Worm (Caenorhabditis elegans) whole organism, young adult: ENCODE results near the gene pkg-2.
A peak's percentile ranks its signal among the peaks of the same experiment; 100 is the strongest.

Source experiments
- B0035.1 ChIP-seq: sonication (generic microtip); optimal IDR thresholded peaks from 2 replicates; lab custom pipeline; 2016; ENCODE audit warnings: missing genetic modification characterization, mild to moderate bottlenecking, missing compliant biosample characterization, missing genotype, missing genetic modification reagents
- C17E4.6 ChIP-seq: fragments of 200-800 bp; sonication (Bioruptor generic); IDR thresholded peaks from 2 replicates; pipeline ENCODE4 v1.3.6; 2022; ENCODE audit warnings: missing genetic modification reagents, missing genetic modification characterization, missing compliant biosample characterization
- F33H1.4 ChIP-seq: fragments of 200-800 bp; sonication (Bioruptor generic); IDR thresholded peaks from 2 replicates; pipeline ENCODE4 v1.3.6; 2022; ENCODE audit warnings: missing genetic modification reagents, missing genetic modification characterization, missing compliant biosample characterization
- F39B2.1 ChIP-seq: fragments of 200-800 bp; sonication (Bioruptor generic); IDR thresholded peaks from 2 replicates; pipeline ENCODE4 v1.3.6; 2022; ENCODE audit warnings: missing genetic modification reagents, missing genetic modification characterization, missing compliant biosample characterization
- F49E8.2 ChIP-seq: sonication (generic microtip); optimal IDR thresholded peaks from 3 replicates; lab custom pipeline; 2017; ENCODE audit warnings: missing genetic modification characterization, mild to moderate bottlenecking, missing compliant biosample characterization, antibody characterized with exemption, moderate library complexity; ENCODE audit not compliant: insufficient read depth
- F57A8.1 ChIP-seq: fragments of 200-800 bp; sonication (Bioruptor generic); optimal IDR thresholded peaks from 2 replicates; lab custom pipeline; 2018; ENCODE audit warnings: mild to moderate bottlenecking, missing genetic modification characterization, moderate library complexity, missing compliant biosample characterization
- T26A5.8 ChIP-seq: sonication (generic microtip); optimal IDR thresholded peaks from 2 replicates; lab custom pipeline; 2016; ENCODE audit warnings: missing genetic modification characterization, missing compliant biosample characterization
- Y53G8AR.9 ChIP-seq: fragments of 200-800 bp; sonication (Bioruptor generic); conservative IDR thresholded peaks from 2 replicates; pipeline ENCODE4 v1.3.6; 2022; ENCODE audit warnings: missing genetic modification reagents, missing genetic modification characterization, missing compliant biosample characterization
- Y56A3A.18 ChIP-seq: fragments of 200-800 bp; sonication (Bioruptor generic); IDR thresholded peaks from 2 replicates; pipeline ENCODE4 v1.3.6; 2022; ENCODE audit warnings: missing genetic modification reagents, missing genetic modification characterization, missing compliant biosample characterization
- Y79H2A.3 ChIP-seq: fragments of 200-800 bp; sonication (Bioruptor generic); conservative IDR thresholded peaks from 2 replicates; pipeline ENCODE4 v1.3.6; 2022; ENCODE audit warnings: missing genetic modification reagents, missing genetic modification characterization, missing compliant biosample characterization
- aptf-2 ChIP-seq: fragments of 200-800 bp; sonication (Bioruptor generic); conservative IDR thresholded peaks from 2 replicates; pipeline ENCODE4 v1.3.6; 2022; ENCODE audit warnings: missing genetic modification reagents, missing genetic modification characterization, missing compliant biosample characterization
- attf-6 ChIP-seq: fragments of 200-800 bp; sonication (Bioruptor generic); IDR thresholded peaks from 2 replicates; pipeline ENCODE4 v1.3.6; 2022; ENCODE audit warnings: missing genetic modification reagents, missing genetic modification characterization, missing compliant biosample characterization
- bed-1 ChIP-seq: fragments of 200-800 bp; sonication (Bioruptor generic); IDR thresholded peaks from 2 replicates; pipeline ENCODE4 v1.3.6; 2022; ENCODE audit warnings: missing genetic modification reagents, missing genetic modification characterization, missing compliant biosample characterization
- ceh-100 ChIP-seq: fragments of 200-800 bp; sonication (Bioruptor generic); IDR thresholded peaks from 2 replicates; pipeline ENCODE4 v1.3.6; 2022; ENCODE audit warnings: missing genetic modification reagents, missing genetic modification characterization, missing compliant biosample characterization
- ceh-40 ChIP-seq: fragments of 200-800 bp; sonication (Bioruptor generic); IDR thresholded peaks from 2 replicates; pipeline ENCODE4 v1.3.6; 2022; ENCODE audit warnings: missing genetic modification characterization, missing compliant biosample characterization
- dpff-1 ChIP-seq: sonication (generic microtip); optimal IDR thresholded peaks from 2 replicates; lab custom pipeline; 2017; ENCODE audit warnings: mild to moderate bottlenecking, missing genetic modification characterization, missing compliant biosample characterization
- ets-4 ChIP-seq: fragments of 200-800 bp; sonication (Bioruptor generic); optimal IDR thresholded peaks from 2 replicates; lab custom pipeline; 2018; ENCODE audit warnings: mild to moderate bottlenecking, missing genetic modification characterization, missing compliant biosample characterization
- hmg-20 ChIP-seq: fragments of 200-800 bp; sonication (Bioruptor generic); IDR thresholded peaks from 2 replicates; pipeline ENCODE4 v1.3.6; 2022; ENCODE audit warnings: missing genetic modification reagents, missing genetic modification characterization, missing compliant biosample characterization
- hsf-1 ChIP-seq: fragments of 200-800 bp; sonication (Bioruptor generic); IDR thresholded peaks from 2 replicates; pipeline ENCODE4 v1.3.6; 2022; ENCODE audit warnings: missing genetic modification reagents, missing genetic modification characterization, missing compliant biosample characterization
- lag-1 ChIP-seq: fragments of 200-800 bp; sonication (Bioruptor generic); IDR thresholded peaks from 2 replicates; pipeline ENCODE4 v1.3.6; 2022; ENCODE audit warnings: missing genetic modification reagents, missing genetic modification characterization, missing compliant biosample characterization
- lsl-1 ChIP-seq: fragments of 200-800 bp; sonication (Bioruptor generic); optimal IDR thresholded peaks from 2 replicates; lab custom pipeline; 2018; ENCODE audit warnings: mild to moderate bottlenecking, missing genetic modification characterization, moderate library complexity, missing compliant biosample characterization
- mel-28 ChIP-seq: sonication (generic microtip); optimal IDR thresholded peaks from 2 replicates; lab custom pipeline; 2016; ENCODE audit warnings: borderline replicate concordance, mild to moderate bottlenecking, missing genetic modification characterization, missing compliant biosample characterization
- nfya-1 ChIP-seq: sonication (generic microtip); optimal IDR thresholded peaks from 2 replicates; lab custom pipeline; 2017; ENCODE audit warnings: antibody characterized with exemption, missing compliant biosample characterization, missing genetic modification characterization, borderline replicate concordance; ENCODE audit not compliant: insufficient read depth
- nfya-2 ChIP-seq: fragments of 200-800 bp; sonication (Bioruptor generic); IDR thresholded peaks from 2 replicates; pipeline ENCODE4 v1.3.6; 2022; ENCODE audit warnings: missing genetic modification reagents, missing genetic modification characterization, missing compliant biosample characterization
- nhr-120 ChIP-seq: fragments of 200-800 bp; sonication (Bioruptor generic); IDR thresholded peaks from 2 replicates; pipeline ENCODE4 v1.3.6; 2022; ENCODE audit warnings: missing genetic modification characterization, missing compliant biosample characterization
- nhr-80 ChIP-seq: sonication (generic microtip); optimal IDR thresholded peaks from 2 replicates; lab custom pipeline; 2016; ENCODE audit warnings: missing genetic modification characterization, missing compliant biosample characterization
- pbrm-1 ChIP-seq: fragments of 200-800 bp; sonication (Bioruptor generic); IDR thresholded peaks from 2 replicates; pipeline ENCODE4 v1.3.6; 2022; ENCODE audit warnings: missing genetic modification reagents, missing genetic modification characterization, missing compliant biosample characterization
- sptf-2 ChIP-seq: fragments of 200-800 bp; sonication (Bioruptor generic); optimal IDR thresholded peaks from 2 replicates; lab custom pipeline; 2018; ENCODE audit warnings: mild to moderate bottlenecking, missing genetic modification characterization, missing compliant biosample characterization
- tbx-9 ChIP-seq: sonication (generic microtip); optimal IDR thresholded peaks from 2 replicates; lab custom pipeline; 2016; ENCODE audit warnings: borderline replicate concordance, missing genetic modification characterization, inconsistent platforms, missing compliant biosample characterization
- zim-3 ChIP-seq: sonication (generic microtip); optimal IDR thresholded peaks from 2 replicates; lab custom pipeline; 2017; ENCODE audit warnings: mild to moderate bottlenecking, missing genetic modification characterization, moderate library complexity, missing compliant biosample characterization

Gene pkg-2

DNA sequence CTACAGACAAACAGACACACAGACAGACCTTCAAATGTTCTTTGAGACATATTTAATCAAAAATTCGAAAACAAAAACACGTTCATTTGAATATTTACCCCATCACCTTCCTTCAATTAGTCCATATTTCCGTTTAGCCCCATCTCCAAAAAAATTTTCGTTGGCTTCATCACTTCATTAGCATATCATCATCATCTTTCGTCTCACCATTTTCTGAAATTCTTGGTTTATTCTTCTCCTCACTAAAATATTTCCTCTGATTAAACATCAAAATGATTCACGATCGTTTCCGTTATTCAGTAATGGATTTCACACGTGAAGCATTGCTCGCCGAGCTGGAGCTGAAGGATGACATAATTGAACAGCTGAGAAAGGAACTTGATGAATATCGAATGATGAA lies at the start of gene pkg-2:
Gene pkg-2, plus strand, starts transcription at position 301 of the 400 bp plus-strand sequence.
- TF ChIP-seq F49E8.2 (tag; lab: Kevin White, UChicago) (no peak), nhr-120 (GFP tag; lab: Robert Waterston, UW) (no peak), attf-6 (GFP tag; lab: Robert Waterston, UW) (no peak), nfya-1 (tag; lab: Kevin White, UChicago) (no peak), pbrm-1 (GFP tag; lab: Robert Waterston, UW) (no peak), aptf-2 (GFP tag; lab: Robert Waterston, UW) (no peak), Y79H2A.3 (GFP tag; lab: Robert Waterston, UW) (no peak)
- TF ChIP-seq, all 124 proteins: peak for 0

DNA sequence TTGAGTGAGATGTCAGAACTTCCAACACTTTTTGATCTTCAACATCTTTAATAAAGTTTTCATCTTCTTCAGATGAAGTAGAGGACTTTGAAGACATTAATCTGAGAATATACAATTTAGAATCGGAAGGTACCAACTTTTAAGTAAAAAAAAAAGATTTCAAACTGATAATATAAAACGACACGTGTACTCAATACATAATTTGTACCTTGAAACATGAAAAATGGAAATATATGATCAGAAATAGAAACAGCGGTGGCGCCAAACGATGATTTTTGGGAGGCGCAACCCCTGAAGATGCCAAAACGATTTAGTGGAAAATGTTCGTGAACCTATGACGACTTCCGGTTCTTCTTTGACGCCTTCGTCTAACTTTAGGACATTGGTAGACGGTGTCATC lies 48.2 kb upstream of the pkg-2 start, which contains the start of gene oat-1:
Gene oat-1, minus strand, starts transcription at position 101 of the 400 bp plus-strand sequence.
- TF ChIP-seq mel-28 (tag; lab: Kevin White, UChicago) = no peak
- TF ChIP-seq attf-6 (GFP tag; lab: Robert Waterston, UW) = no peak
- TF ChIP-seq ets-4 = no peak
- no peak for TF ChIP-seq nhr-120 (GFP tag; lab: Robert Waterston, UW)
- TF ChIP-seq, all 124 proteins: peak for 0

ce11 chrIV:8473756-8474155 lies 46.9 kb upstream of the pkg-2 start, which contains the start of gene C28C12.11:
C28C12.11 (plus strand) TSS chrIV:8474056.
- TF ChIP-seq bed-1 (GFP tag; lab: Robert Waterston, UW) = no peak
- TF ChIP-seq zim-3 (tag; lab: Kevin White, UChicago) = no peak
- no peak for TF ChIP-seq mel-28 (tag; lab: Kevin White, UChicago)
- no peak for TF ChIP-seq lsl-1
- no peak for TF ChIP-seq nfya-2 (GFP tag; lab: Robert Waterston, UW)
- no peak for TF ChIP-seq hsf-1
- TF ChIP-seq F57A8.1 = no peak
- TF ChIP-seq sptf-2 (GFP tag; lab: Kevin White, UChicago) = no peak
- no peak for TF ChIP-seq lag-1 (GFP tag; lab: Robert Waterston, UW)
- no peak for TF ChIP-seq B0035.1 (tag; lab: Kevin White, UChicago)

DNA sequence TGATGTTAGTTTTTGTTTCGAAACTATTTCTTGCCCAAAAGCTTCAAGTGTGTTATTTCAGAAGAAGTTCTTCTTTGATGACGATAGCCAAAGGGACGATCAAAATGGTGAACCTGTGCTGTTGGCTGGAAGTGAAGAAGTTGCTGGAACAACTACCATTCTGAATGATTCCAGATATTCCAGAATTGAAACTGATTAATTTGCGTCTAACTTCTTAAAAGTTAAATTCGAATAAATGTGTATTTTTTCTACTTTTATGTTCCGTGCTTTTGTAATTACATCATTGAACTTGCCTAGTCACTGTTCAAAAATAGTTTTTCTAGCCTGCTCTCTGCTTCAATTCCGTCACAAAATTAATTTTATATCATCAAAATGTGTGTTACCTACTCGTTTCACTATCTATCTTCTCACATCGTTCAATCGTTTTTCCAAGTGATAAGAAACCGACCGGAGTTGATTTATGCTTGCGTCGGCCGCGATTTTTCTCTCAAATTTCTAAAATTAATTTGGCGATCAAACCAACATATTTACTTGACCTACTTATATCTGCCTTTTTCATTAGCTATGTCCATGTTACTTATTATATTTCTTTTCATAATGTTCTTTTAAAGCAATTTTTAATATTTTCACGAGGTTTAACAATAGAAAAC lies 45.5 kb upstream of the pkg-2 start:
- TF ChIP-seq F39B2.1 (GFP tag; lab: Robert Waterston, UW) = no peak
- TF ChIP-seq nhr-80 (tag; lab: Kevin White, UChicago) = peak; percentile 86

- TF ChIP-seq dpff-1 (tag; lab: Kevin White, UChicago) (no peak), ceh-40 (GFP tag; lab: Robert Waterston, UW) (no peak), C17E4.6 (no peak), Y56A3A.18 (no peak), tbx-9 (tag; lab: Kevin White, UChicago) (no peak), hmg-20 (no peak), F33H1.4 (GFP tag; lab: Robert Waterston, UW) (no peak), nfya-1 (tag; lab: Kevin White, UChicago) (no peak), ceh-100 (GFP tag; lab: Robert Waterston, UW) (no peak), Y53G8AR.9 (GFP tag; lab: Robert Waterston, UW) (no peak), T26A5.8 (tag; lab: Kevin White, UChicago) (no peak)
Observed at ce11 chrIV:8476166-8476565, 44.5 kb upstream of the pkg-2 start.
